Fruit fly (Drosophila melanogaster) whole organism, adult: ENCODE data around the gene CG42674.

Experiments used
- CG11617 ChIP-seq: fragments of 200-800 bp; sonication (Bioruptor generic); optimal IDR thresholded peaks from 2 replicates; lab custom pipeline; 2017; ENCODE audit warnings: mild to moderate bottlenecking, missing biosample characterization, missing genetic modification reagents, missing genetic modification characterization
- CG12768 ChIP-seq: fragments of 200-800 bp; sonication (Bioruptor generic); optimal IDR thresholded peaks from 2 replicates; lab custom pipeline; 2017; ENCODE audit warnings: missing biosample characterization, missing genetic modification characterization, mild to moderate bottlenecking, moderate library complexity, missing genetic modification reagents
- CG14711 ChIP-seq: fragments of 200-800 bp; sonication (Bioruptor generic); optimal IDR thresholded peaks from 2 replicates; lab custom pipeline; 2018; ENCODE audit warnings: missing biosample characterization, mild to moderate bottlenecking, missing genetic modification characterization, moderate library complexity
- CG1620 ChIP-seq: fragments of 200-800 bp; sonication (Bioruptor generic); optimal IDR thresholded peaks from 2 replicates; lab custom pipeline; 2016; ENCODE audit warnings: missing biosample characterization, missing genetic modification characterization
- CG33017 ChIP-seq: fragments of 200-800 bp; sonication (Bioruptor generic); optimal IDR thresholded peaks from 2 replicates; lab custom pipeline; 2018; ENCODE audit warnings: missing biosample characterization, mild to moderate bottlenecking, missing genetic modification characterization, moderate library complexity
- CG5204 ChIP-seq: fragments of 200-800 bp; sonication (Bioruptor generic); optimal IDR thresholded peaks from 2 replicates; lab custom pipeline; 2016; ENCODE audit warnings: missing biosample characterization, missing genetic modification characterization
- CG7045 ChIP-seq: fragments of 200-800 bp; sonication (Bioruptor generic); optimal IDR thresholded peaks from 2 replicates; lab custom pipeline; 2017; ENCODE audit warnings: missing biosample characterization, mild to moderate bottlenecking, missing genetic modification characterization
- CG7101 ChIP-seq: fragments of 200-800 bp; sonication (Bioruptor generic); optimal IDR thresholded peaks from 2 replicates; lab custom pipeline; 2018; ENCODE audit warnings: missing biosample characterization, mild to moderate bottlenecking, missing genetic modification characterization, moderate library complexity
- Clk ChIP-seq: fragments of 200-800 bp; sonication (Bioruptor generic); optimal IDR thresholded peaks from 2 replicates; lab custom pipeline; 2017; ENCODE audit warnings: missing biosample characterization, missing genetic modification characterization
- Crg-1 ChIP-seq: fragments of 200-800 bp; sonication (Bioruptor generic); optimal IDR thresholded peaks from 2 replicates; lab custom pipeline; 2016; ENCODE audit warnings: missing biosample characterization, missing genetic modification characterization
- Hr96 ChIP-seq: fragments of 200-800 bp; sonication (Bioruptor generic); optimal IDR thresholded peaks from 2 replicates; lab custom pipeline; 2016; ENCODE audit warnings: missing biosample characterization, missing genetic modification characterization
- Mnt ChIP-seq: fragments of 200-800 bp; sonication (Bioruptor generic); optimal IDR thresholded peaks from 2 replicates; lab custom pipeline; 2016; ENCODE audit warnings: missing biosample characterization, mild to moderate bottlenecking, missing genetic modification characterization
- bab1 ChIP-seq: fragments of 200-800 bp; sonication (Bioruptor generic); optimal IDR thresholded peaks from 3 replicates; lab custom pipeline; 2019; ENCODE audit warnings: missing biosample characterization, mild to moderate bottlenecking, missing genetic modification characterization, moderate library complexity
- cic ChIP-seq: fragments of 200-800 bp; sonication (Bioruptor generic); optimal IDR thresholded peaks from 2 replicates; lab custom pipeline; 2017; ENCODE audit warnings: missing biosample characterization, mild to moderate bottlenecking, missing genetic modification characterization, moderate library complexity
- cnc ChIP-seq, 2 experiments: fragments of >200 bp; optimal IDR thresholded peaks; 2 replicates each; lab custom pipeline; 2017
- kay ChIP-seq: fragments of 200-800 bp; sonication (Bioruptor generic); peaks from one replicate; lab custom pipeline; 2016; ENCODE audit warnings: missing biosample characterization, missing genetic modification characterization, borderline replicate concordance
- ovo ChIP-seq: fragments of 200-800 bp; sonication (Bioruptor generic); optimal IDR thresholded peaks from 2 replicates; lab custom pipeline; 2016; ENCODE audit warnings: missing biosample characterization, missing genetic modification characterization
- pad ChIP-seq: fragments of 200-800 bp; sonication (Bioruptor generic); optimal IDR thresholded peaks from 3 replicates; lab custom pipeline; 2017; ENCODE audit warnings: missing biosample characterization, missing genetic modification characterization, mild to moderate bottlenecking, moderate library complexity, missing genetic modification reagents
- tj ChIP-seq: fragments of 200-800 bp; sonication (Bioruptor generic); optimal IDR thresholded peaks from 3 replicates; lab custom pipeline; 2017; ENCODE audit warnings: missing biosample characterization, mild to moderate bottlenecking, missing genetic modification characterization, moderate library complexity
- toe ChIP-seq: fragments of 200-800 bp; sonication (Bioruptor generic); optimal IDR thresholded peaks from 2 replicates; lab custom pipeline; 2016; ENCODE audit warnings: missing biosample characterization, missing genetic modification characterization

The CG42674 gene

DNA sequence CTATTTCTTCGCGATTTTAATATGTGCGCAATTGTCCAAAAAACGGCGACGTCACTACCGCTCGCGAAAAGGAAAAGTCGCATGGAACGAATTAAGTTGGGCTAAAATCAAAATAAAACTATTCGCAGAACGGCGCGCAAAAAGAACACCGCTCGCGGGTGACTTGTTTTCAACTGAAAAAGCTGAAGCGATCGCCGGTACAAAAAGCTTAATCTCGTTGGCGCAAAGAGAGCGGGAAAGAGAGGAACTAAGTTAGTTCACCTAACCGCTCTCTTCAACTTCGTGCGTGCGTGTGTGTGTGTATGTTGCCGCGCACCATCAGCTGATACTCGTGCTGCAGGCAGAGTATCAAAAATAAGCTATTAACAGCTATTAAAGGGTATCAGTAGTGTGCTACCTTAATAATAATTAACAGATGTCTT is at the start of gene CG42674:
Gene CG42674 (minus strand): TSS at position 180 of the 422 bp plus-strand sequence.
- TF ChIP-seq CG33017 (tag; lab: Kevin White, UChicago): peak; percentile 53
- no peak for TF ChIP-seq CG7101 (tag; lab: Kevin White, UChicago)
- TF ChIP-seq Clk (GFP tag; lab: Kevin White, UChicago): no peak
- peak; percentile 10 for TF ChIP-seq CG14711 (tag; lab: Kevin White, UChicago)
- peak; percentile 7 for TF ChIP-seq CG12768 (GFP tag; lab: Kevin White, UChicago)
- peak; percentile 43 for TF ChIP-seq tj
- TF ChIP-seq toe (GFP tag; lab: Kevin White, UChicago): no peak
- TF ChIP-seq Mnt (GFP tag; lab: Kevin White, UChicago): peak; percentile 78
- no peak for TF ChIP-seq Crg-1
- no peak for TF ChIP-seq Hr96 (GFP tag; lab: Kevin White, UChicago)
- TF ChIP-seq kay (GFP tag; lab: Kevin White, UChicago): peak; percentile 62
- TF ChIP-seq bab1 (GFP tag; lab: Kevin White, UChicago): peak; percentile 71
- TF ChIP-seq ovo: no peak
- peak; percentile 19 for TF ChIP-seq CG11617 (GFP tag; lab: Kevin White, UChicago)
- TF ChIP-seq cic: peak; percentile 68
- TF ChIP-seq CG7045 (GFP tag; lab: Kevin White, UChicago): no peak
- no peak for TF ChIP-seq CG5204
- TF ChIP-seq CG1620 (GFP tag; lab: Kevin White, UChicago): no peak
- no peak for TF ChIP-seq pad (GFP tag; lab: Kevin White, UChicago)

DNA sequence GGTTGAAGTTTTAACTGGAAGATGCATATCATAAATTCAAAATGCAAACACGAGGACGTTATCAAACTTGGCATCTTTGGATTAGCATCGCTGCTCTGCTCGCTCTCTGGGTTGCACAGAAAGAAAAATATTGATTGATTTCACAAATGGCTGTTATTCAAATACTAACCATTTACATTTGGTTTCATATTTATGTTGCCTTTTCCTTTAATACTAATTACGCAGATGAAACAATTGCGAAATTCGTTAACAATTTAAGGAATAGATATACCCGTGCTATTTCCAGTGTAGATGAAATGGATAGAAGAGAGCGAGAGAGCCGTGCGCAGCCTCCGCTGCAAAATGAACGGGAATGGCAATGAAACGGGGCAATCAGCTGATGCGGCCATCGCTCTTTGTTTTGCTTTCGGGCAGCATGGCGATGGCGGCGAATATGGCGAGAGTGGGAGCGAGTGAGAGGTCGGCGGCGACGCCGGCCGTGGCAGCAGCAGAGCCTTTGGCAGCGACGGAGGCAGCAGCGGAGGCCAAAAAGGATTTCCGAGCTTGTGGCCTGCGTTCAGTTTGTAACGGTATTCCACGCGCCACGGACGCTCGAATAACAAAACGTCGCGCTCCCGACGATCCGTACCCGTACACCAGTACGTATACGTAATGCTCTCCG is 49.5 kb upstream of the CG42674 start, which contains the start of gene rdgC:
Gene rdgC (plus strand): TSS at position 568 of the 661 bp plus-strand sequence.
- TF ChIP-seq cic: peak; percentile 35
- peak; percentile 90 for TF ChIP-seq CG5204
- peak; percentile 85 for TF ChIP-seq toe (GFP tag; lab: Kevin White, UChicago)
- TF ChIP-seq Crg-1: peak; percentile 38
- TF ChIP-seq cnc (optimal IDR thresholded peaks at IDR 0.05; lab: Kevin White, UChicago): no peak
- peak; percentile 87 for TF ChIP-seq CG7101 (tag; lab: Kevin White, UChicago)
- TF ChIP-seq CG7045 (GFP tag; lab: Kevin White, UChicago): peak; percentile 94
- TF ChIP-seq pad (GFP tag; lab: Kevin White, UChicago): peak; percentile 71
- peak; percentile 86 for TF ChIP-seq kay (GFP tag; lab: Kevin White, UChicago)
- TF ChIP-seq CG12768 (GFP tag; lab: Kevin White, UChicago): peak; percentile 95
- TF ChIP-seq ovo: peak; percentile 40
- TF ChIP-seq bab1 (GFP tag; lab: Kevin White, UChicago): peak; percentile 17
- TF ChIP-seq tj: peak; percentile 50
- peak; percentile 22 for TF ChIP-seq CG1620 (GFP tag; lab: Kevin White, UChicago)
- peak; percentile 92 for TF ChIP-seq CG14711 (tag; lab: Kevin White, UChicago)
- TF ChIP-seq CG11617 (GFP tag; lab: Kevin White, UChicago): peak; percentile 74
- peak; percentile 90 for TF ChIP-seq Clk (GFP tag; lab: Kevin White, UChicago)
- TF ChIP-seq Mnt (GFP tag; lab: Kevin White, UChicago): peak; percentile 4
- TF ChIP-seq Hr96 (GFP tag; lab: Kevin White, UChicago): peak; percentile 84
- TF ChIP-seq CG33017 (tag; lab: Kevin White, UChicago): peak; percentile 93

DNA sequence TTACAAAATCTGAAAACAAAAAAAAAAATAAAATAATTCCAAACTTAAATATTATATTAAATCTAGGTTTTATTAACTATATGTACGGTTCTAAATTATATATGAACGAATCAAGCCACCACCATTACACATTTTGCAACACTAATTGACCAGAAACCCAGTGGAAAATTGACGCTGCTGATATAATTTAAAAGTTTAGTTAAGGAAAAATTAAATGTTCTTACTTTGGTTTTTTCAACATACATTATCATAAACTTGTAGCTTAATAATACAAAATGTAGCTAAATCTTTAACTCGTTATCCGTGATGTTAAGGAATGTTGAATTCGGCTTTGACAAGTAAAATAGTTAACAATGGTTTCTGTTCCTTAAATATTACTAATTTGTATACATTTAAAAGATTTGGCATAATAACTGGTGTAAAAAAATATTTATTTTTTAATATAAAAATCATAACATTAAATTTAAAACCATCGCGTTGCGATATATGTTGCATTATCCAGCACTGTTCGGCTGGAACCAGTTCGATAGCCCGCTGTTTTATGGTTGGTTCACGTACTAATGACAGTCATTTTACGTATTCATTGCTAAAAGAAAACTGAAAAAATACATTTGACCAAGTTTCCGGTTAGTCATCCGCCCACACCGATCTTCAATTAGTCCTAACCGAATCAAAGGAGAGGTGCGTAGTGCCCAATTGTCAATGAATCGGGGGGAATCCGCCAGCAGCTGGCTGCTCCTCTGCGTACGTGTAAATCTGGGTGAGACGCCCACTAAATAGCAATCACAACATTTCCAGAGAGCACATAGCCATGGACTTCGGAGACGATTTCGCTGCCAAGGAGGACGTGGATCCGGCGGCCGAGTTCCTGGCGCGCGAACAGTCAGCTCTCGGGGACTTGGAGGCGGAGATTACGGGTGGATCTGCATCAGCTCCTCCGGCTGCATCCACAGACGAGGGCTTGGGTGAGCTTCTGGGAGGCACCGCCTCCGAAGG is 44.2 kb upstream of the CG42674 start:
- TF ChIP-seq CG1620 (GFP tag; lab: Kevin White, UChicago) (peak; percentile 12), CG7045 (GFP tag; lab: Kevin White, UChicago) (peak; percentile 57), kay (GFP tag; lab: Kevin White, UChicago) (peak; percentile 82), CG11617 (GFP tag; lab: Kevin White, UChicago) (peak; percentile 78), Crg-1 (peak; percentile 40), CG7101 (tag; lab: Kevin White, UChicago) (peak; percentile 70), bab1 (GFP tag; lab: Kevin White, UChicago) (peak; percentile 1), CG33017 (tag; lab: Kevin White, UChicago) (peak; percentile 50), CG5204 (peak; percentile 52), Mnt (GFP tag; lab: Kevin White, UChicago) (peak; percentile 17), cnc (optimal IDR thresholded peaks at IDR 0.05; lab: Kevin White, UChicago) (no peak), Clk (GFP tag; lab: Kevin White, UChicago) (peak; percentile 47), ovo (peak; percentile 36), Hr96 (GFP tag; lab: Kevin White, UChicago) (peak; percentile 17), pad (GFP tag; lab: Kevin White, UChicago) (peak; percentile 60), tj (peak; percentile 34), cic (no peak), CG12768 (GFP tag; lab: Kevin White, UChicago) (peak; percentile 66), toe (GFP tag; lab: Kevin White, UChicago) (peak; percentile 51), CG14711 (tag; lab: Kevin White, UChicago) (peak; percentile 68)

DNA sequence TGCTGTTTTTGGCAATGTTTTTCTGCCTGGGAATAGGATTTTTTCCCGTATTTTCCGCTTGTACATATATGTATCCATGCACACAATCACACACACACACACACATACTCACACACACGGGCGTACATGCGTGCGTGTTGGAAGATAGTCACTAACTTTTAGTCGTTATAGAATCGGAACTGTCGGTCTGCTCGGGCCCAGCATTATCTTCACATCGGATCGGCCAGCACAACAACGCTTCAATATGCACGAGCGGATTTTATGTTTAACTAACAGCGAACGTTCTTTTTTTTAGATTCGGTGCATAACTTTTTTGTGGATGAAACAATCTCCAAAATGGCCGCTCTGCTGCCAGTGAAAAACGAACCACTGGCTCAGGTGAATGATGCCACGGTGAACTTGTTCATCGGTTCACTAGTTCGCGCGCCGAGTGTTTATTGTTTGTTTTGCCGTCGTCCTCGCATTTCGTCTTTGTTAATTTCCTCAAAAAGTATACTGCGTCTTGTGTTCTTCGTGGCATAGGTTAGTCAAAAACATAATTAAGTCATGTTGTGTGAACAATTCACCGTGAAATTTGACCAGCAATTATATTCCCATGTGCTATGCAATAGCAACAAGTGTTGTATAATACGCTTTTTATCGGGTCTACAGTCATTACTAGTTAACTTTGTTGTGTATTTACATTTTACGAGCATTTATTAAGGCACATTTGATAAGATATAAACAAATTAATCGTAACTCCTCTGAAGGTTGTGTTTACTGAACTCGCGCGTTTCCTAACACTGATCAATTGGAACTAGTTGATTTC is 43.2 kb upstream of the CG42674 start, which contains the start of the genes CG6951 and CG17233:
Gene CG6951 (plus strand): TSS at position 105 of the 808 bp plus-strand sequence.
Gene CG17233 (minus strand): TSS at position 741 of the 808 bp plus-strand sequence.
- TF ChIP-seq CG12768 (GFP tag; lab: Kevin White, UChicago) (no peak), CG14711 (tag; lab: Kevin White, UChicago) (no peak), CG11617 (GFP tag; lab: Kevin White, UChicago) (no peak), cnc (optimal IDR thresholded peaks at IDR 0.05; lab: Kevin White, UChicago) (no peak), CG7101 (tag; lab: Kevin White, UChicago) (no peak), tj (no peak), bab1 (GFP tag; lab: Kevin White, UChicago) (peak; percentile 26), Hr96 (GFP tag; lab: Kevin White, UChicago) (peak; percentile 34), Mnt (GFP tag; lab: Kevin White, UChicago) (peak; percentile 38), CG7045 (GFP tag; lab: Kevin White, UChicago) (no peak), Crg-1 (no peak), Clk (GFP tag; lab: Kevin White, UChicago) (no peak), cic (no peak), pad (GFP tag; lab: Kevin White, UChicago) (no peak), CG1620 (GFP tag; lab: Kevin White, UChicago) (no peak), kay (GFP tag; lab: Kevin White, UChicago) (no peak), CG5204 (no peak), ovo (no peak), toe (GFP tag; lab: Kevin White, UChicago) (peak; percentile 19), CG33017 (tag; lab: Kevin White, UChicago) (no peak)
